Worm (Caenorhabditis elegans) whole organism, L4/young adult: Measurements from ENCODE around the gene str-55.

Experiments
- W03F9.2 ChIP-seq: fragments of 150-350 bp; optimal IDR thresholded peaks from 2 replicates; lab custom pipeline; 2014; ENCODE audit warnings: missing biosample characterization, missing genetic modification characterization
- him-1 ChIP-seq: sonication (generic microtip); optimal IDR thresholded peaks from 2 replicates; lab custom pipeline; 2016; ENCODE audit warnings: missing genotype, missing genetic modification reagents, missing genetic modification characterization, missing compliant biosample characterization

DNA sequence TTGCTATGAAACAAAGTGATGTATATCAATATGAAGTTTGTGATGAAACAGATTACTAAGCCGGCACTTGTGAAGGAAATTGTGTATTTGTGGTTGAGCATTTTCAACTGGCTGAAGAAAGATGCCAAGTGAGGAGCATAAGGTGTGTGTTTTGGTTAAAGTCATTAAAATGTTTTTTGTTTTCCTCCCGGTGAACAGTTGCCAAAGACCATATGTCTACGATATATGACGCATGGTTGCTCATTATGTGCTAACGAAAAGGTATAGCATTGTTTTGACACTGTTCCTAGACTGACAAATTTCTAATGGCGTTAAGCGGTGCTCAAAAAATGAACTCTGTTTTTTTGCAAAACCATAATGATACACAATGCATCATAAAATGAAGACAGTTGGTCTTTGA lies at the start of gene str-55:
- TF ChIP-seq him-1 (tag; lab: Kevin White, UChicago) (no peak), W03F9.2 (tag; lab: Kevin White, UChicago) (no peak)
